Fruit fly (Drosophila melanogaster) whole organism, adult: ENCODE measurements around the gene CkIalpha.

Experiments used
- CG11617 ChIP-seq: fragments of 200-800 bp; sonication (Bioruptor generic); optimal IDR thresholded peaks from 2 replicates; lab custom pipeline; 2017; ENCODE audit warnings: mild to moderate bottlenecking, missing biosample characterization, missing genetic modification reagents, missing genetic modification characterization
- CG12768 ChIP-seq: fragments of 200-800 bp; sonication (Bioruptor generic); optimal IDR thresholded peaks from 2 replicates; lab custom pipeline; 2017; ENCODE audit warnings: missing biosample characterization, missing genetic modification characterization, mild to moderate bottlenecking, moderate library complexity, missing genetic modification reagents
- CG14711 ChIP-seq: fragments of 200-800 bp; sonication (Bioruptor generic); optimal IDR thresholded peaks from 2 replicates; lab custom pipeline; 2018; ENCODE audit warnings: missing biosample characterization, mild to moderate bottlenecking, missing genetic modification characterization, moderate library complexity
- CG1620 ChIP-seq: fragments of 200-800 bp; sonication (Bioruptor generic); optimal IDR thresholded peaks from 2 replicates; lab custom pipeline; 2016; ENCODE audit warnings: missing biosample characterization, missing genetic modification characterization
- CG33017 ChIP-seq: fragments of 200-800 bp; sonication (Bioruptor generic); optimal IDR thresholded peaks from 2 replicates; lab custom pipeline; 2018; ENCODE audit warnings: missing biosample characterization, mild to moderate bottlenecking, missing genetic modification characterization, moderate library complexity
- CG5204 ChIP-seq: fragments of 200-800 bp; sonication (Bioruptor generic); optimal IDR thresholded peaks from 2 replicates; lab custom pipeline; 2016; ENCODE audit warnings: missing biosample characterization, missing genetic modification characterization
- CG7045 ChIP-seq: fragments of 200-800 bp; sonication (Bioruptor generic); optimal IDR thresholded peaks from 2 replicates; lab custom pipeline; 2017; ENCODE audit warnings: missing biosample characterization, mild to moderate bottlenecking, missing genetic modification characterization
- CG7101 ChIP-seq: fragments of 200-800 bp; sonication (Bioruptor generic); optimal IDR thresholded peaks from 2 replicates; lab custom pipeline; 2018; ENCODE audit warnings: missing biosample characterization, mild to moderate bottlenecking, missing genetic modification characterization, moderate library complexity
- Clk ChIP-seq: fragments of 200-800 bp; sonication (Bioruptor generic); optimal IDR thresholded peaks from 2 replicates; lab custom pipeline; 2017; ENCODE audit warnings: missing biosample characterization, missing genetic modification characterization
- Crg-1 ChIP-seq: fragments of 200-800 bp; sonication (Bioruptor generic); optimal IDR thresholded peaks from 2 replicates; lab custom pipeline; 2016; ENCODE audit warnings: missing biosample characterization, missing genetic modification characterization
- Hr96 ChIP-seq: fragments of 200-800 bp; sonication (Bioruptor generic); optimal IDR thresholded peaks from 2 replicates; lab custom pipeline; 2016; ENCODE audit warnings: missing biosample characterization, missing genetic modification characterization
- Mnt ChIP-seq: fragments of 200-800 bp; sonication (Bioruptor generic); optimal IDR thresholded peaks from 2 replicates; lab custom pipeline; 2016; ENCODE audit warnings: missing biosample characterization, mild to moderate bottlenecking, missing genetic modification characterization
- bab1 ChIP-seq: fragments of 200-800 bp; sonication (Bioruptor generic); optimal IDR thresholded peaks from 3 replicates; lab custom pipeline; 2019; ENCODE audit warnings: missing biosample characterization, mild to moderate bottlenecking, missing genetic modification characterization, moderate library complexity
- cic ChIP-seq: fragments of 200-800 bp; sonication (Bioruptor generic); optimal IDR thresholded peaks from 2 replicates; lab custom pipeline; 2017; ENCODE audit warnings: missing biosample characterization, mild to moderate bottlenecking, missing genetic modification characterization, moderate library complexity
- cnc ChIP-seq, 2 experiments: fragments of >200 bp; optimal IDR thresholded peaks; 2 replicates each; lab custom pipeline; 2017
- kay ChIP-seq: fragments of 200-800 bp; sonication (Bioruptor generic); peaks from one replicate; lab custom pipeline; 2016; ENCODE audit warnings: missing biosample characterization, missing genetic modification characterization, borderline replicate concordance
- ovo ChIP-seq: fragments of 200-800 bp; sonication (Bioruptor generic); optimal IDR thresholded peaks from 2 replicates; lab custom pipeline; 2016; ENCODE audit warnings: missing biosample characterization, missing genetic modification characterization
- pad ChIP-seq: fragments of 200-800 bp; sonication (Bioruptor generic); optimal IDR thresholded peaks from 3 replicates; lab custom pipeline; 2017; ENCODE audit warnings: missing biosample characterization, missing genetic modification characterization, mild to moderate bottlenecking, moderate library complexity, missing genetic modification reagents
- tj ChIP-seq: fragments of 200-800 bp; sonication (Bioruptor generic); optimal IDR thresholded peaks from 3 replicates; lab custom pipeline; 2017; ENCODE audit warnings: missing biosample characterization, mild to moderate bottlenecking, missing genetic modification characterization, moderate library complexity
- toe ChIP-seq: fragments of 200-800 bp; sonication (Bioruptor generic); optimal IDR thresholded peaks from 2 replicates; lab custom pipeline; 2016; ENCODE audit warnings: missing biosample characterization, missing genetic modification characterization

The CkIalpha gene

dm6 chrX:12653574-12653973, at the start of gene CkIalpha:
CkIalpha (plus strand) TSS chrX:12653626.
- peak; percentile 82 for TF ChIP-seq Mnt (GFP tag; lab: Kevin White, UChicago)
- peak; percentile 61 for TF ChIP-seq toe (GFP tag; lab: Kevin White, UChicago)
- TF ChIP-seq ovo (GFP tag; lab: Kevin White, UChicago) = peak; percentile 64
- TF ChIP-seq CG7045 = no peak
- peak; percentile 80 for TF ChIP-seq CG7101 (tag; lab: Kevin White, UChicago)
- TF ChIP-seq CG14711 (tag; lab: Kevin White, UChicago) = peak; percentile 36
- no peak for TF ChIP-seq cnc (optimal IDR thresholded peaks at IDR 0.05; lab: Kevin White, UChicago)
- TF ChIP-seq CG12768 (GFP tag; lab: Kevin White, UChicago) = peak; percentile 31
- TF ChIP-seq CG33017 (tag; lab: Kevin White, UChicago) = no peak
- peak; percentile 84 for TF ChIP-seq Crg-1
- peak; percentile 35 for TF ChIP-seq cic (GFP tag; lab: Kevin White, UChicago)
- peak; percentile 12 for TF ChIP-seq Clk (GFP tag; lab: Kevin White, UChicago)
- TF ChIP-seq pad (GFP tag; lab: Kevin White, UChicago) = peak; percentile 54
- no peak for TF ChIP-seq CG11617 (GFP tag; lab: Kevin White, UChicago)
- TF ChIP-seq CG1620 (GFP tag; lab: Kevin White, UChicago) = peak; percentile 91
- peak; percentile 60 for TF ChIP-seq tj (GFP tag; lab: Kevin White, UChicago)
- TF ChIP-seq kay (GFP tag; lab: Kevin White, UChicago) = no peak
- no peak for TF ChIP-seq CG5204
- no peak for TF ChIP-seq Hr96
- peak; percentile 85 for TF ChIP-seq bab1 (GFP tag; lab: Kevin White, UChicago)

DNA sequence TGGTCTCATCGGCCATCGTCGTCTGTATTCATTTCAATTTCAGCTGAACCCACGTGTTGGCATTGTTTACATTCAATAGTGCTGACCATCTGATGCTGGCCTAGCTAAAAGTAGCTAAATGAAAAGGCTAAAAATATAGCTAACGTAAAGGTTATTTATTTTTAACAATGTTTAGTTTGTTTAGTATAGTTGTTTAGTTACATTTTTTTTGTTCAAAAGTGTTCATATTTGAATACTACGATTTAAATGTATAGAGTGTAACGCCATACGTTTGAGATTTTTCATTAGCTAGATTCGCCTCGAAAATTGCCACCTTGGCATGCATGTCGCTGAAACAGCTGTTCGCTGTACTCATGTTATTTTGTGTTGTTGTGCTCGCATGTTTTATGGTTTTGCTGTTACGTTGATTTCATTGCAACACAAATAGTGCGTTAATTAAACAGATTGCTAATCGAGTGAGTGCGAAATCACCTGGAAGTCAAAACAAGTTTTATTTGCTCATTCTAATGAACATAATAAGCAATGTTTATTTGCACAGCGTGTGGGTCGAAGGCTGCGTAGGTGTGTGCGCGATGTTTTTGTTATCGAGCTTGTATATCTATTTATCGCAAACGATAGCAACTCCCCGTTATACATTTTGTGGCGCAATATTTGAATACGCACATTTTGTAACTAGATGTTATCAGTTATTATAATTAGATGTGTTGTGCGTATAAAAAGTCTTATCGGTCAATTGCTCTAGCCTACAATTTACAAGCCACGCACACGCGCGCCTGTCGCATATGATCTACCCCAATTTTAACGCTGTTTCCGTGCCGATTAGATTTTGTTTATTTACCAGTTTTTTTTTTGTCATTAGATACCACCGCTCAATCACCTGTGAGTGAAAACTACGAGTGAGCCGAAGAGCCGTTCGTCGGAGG, 41.6 kb upstream of the CkIalpha start, which contains the start of the genes CG1463 and Fpgs1:
TSS of gene CG1463 (minus strand) at position 132 of the 923 bp plus-strand sequence.
TSS of gene Fpgs1 (plus strand) at position 332 of the 923 bp plus-strand sequence.
- peak; percentile 70 for TF ChIP-seq tj (GFP tag; lab: Kevin White, UChicago)
- peak; percentile 88 for TF ChIP-seq CG11617 (GFP tag; lab: Kevin White, UChicago)
- peak; percentile 47 for TF ChIP-seq pad (GFP tag; lab: Kevin White, UChicago)
- no peak for TF ChIP-seq kay (GFP tag; lab: Kevin White, UChicago)
- no peak for TF ChIP-seq cnc (optimal IDR thresholded peaks at IDR 0.05; lab: Kevin White, UChicago)
- no peak for TF ChIP-seq CG5204
- peak; percentile 72 for TF ChIP-seq CG7101 (tag; lab: Kevin White, UChicago)
- peak; percentile 59 for TF ChIP-seq CG14711 (tag; lab: Kevin White, UChicago)
- TF ChIP-seq Hr96 = no peak
- no peak for TF ChIP-seq Clk (GFP tag; lab: Kevin White, UChicago)
- TF ChIP-seq CG12768 (GFP tag; lab: Kevin White, UChicago) = no peak
- TF ChIP-seq Crg-1 = peak; percentile 6
- TF ChIP-seq cic (GFP tag; lab: Kevin White, UChicago) = no peak
- TF ChIP-seq Mnt (GFP tag; lab: Kevin White, UChicago) = peak; percentile 98
- TF ChIP-seq CG1620 (GFP tag; lab: Kevin White, UChicago) = peak; percentile 28
- peak; percentile 59 for TF ChIP-seq ovo (GFP tag; lab: Kevin White, UChicago)
- peak; percentile 72 for TF ChIP-seq bab1 (GFP tag; lab: Kevin White, UChicago)

DNA sequence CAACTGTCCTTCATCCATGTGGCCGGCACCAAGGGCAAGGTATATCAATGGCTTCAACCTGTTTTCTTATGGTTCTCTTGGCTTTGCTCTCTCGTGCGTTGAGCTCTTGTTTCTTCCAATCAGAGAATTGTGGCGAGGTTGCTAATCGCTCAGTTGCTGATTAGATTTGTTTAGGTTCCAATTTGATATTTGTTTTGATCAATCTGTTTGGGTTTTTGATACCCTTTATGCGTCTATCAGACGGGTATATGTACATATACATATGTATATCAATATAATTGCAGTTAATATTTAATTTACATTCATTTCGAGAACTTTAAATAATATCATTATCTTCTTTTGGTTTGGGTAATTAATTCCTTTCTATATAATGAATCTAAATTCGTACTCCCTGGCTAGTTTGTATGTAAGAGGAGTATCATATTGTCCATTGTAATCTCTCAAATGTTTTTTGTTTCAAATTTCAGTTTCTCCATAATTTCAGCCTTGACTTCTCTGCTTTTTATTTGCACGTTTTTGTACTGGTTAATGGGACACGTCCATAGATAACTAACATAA, 40.1 kb upstream of the CkIalpha start:
- TF ChIP-seq CG11617 (GFP tag; lab: Kevin White, UChicago) (no peak), CG5204 (no peak), toe (GFP tag; lab: Kevin White, UChicago) (no peak)

- TF ChIP-seq bab1 (GFP tag; lab: Kevin White, UChicago) = no peak
- TF ChIP-seq toe (GFP tag; lab: Kevin White, UChicago) = no peak
- TF ChIP-seq Clk (GFP tag; lab: Kevin White, UChicago) = no peak
- TF ChIP-seq CG12768 (GFP tag; lab: Kevin White, UChicago) = no peak
- TF ChIP-seq Mnt (GFP tag; lab: Kevin White, UChicago) = no peak
- no peak for TF ChIP-seq pad (GFP tag; lab: Kevin White, UChicago)
- TF ChIP-seq Crg-1 = no peak
- TF ChIP-seq tj (GFP tag; lab: Kevin White, UChicago) = no peak
- TF ChIP-seq ovo (GFP tag; lab: Kevin White, UChicago) = no peak
- TF ChIP-seq kay (GFP tag; lab: Kevin White, UChicago) = no peak
- TF ChIP-seq Hr96 = no peak
- no peak for TF ChIP-seq CG5204
- TF ChIP-seq cnc (optimal IDR thresholded peaks at IDR 0.05; lab: Kevin White, UChicago) = no peak
- TF ChIP-seq cic (GFP tag; lab: Kevin White, UChicago) = no peak
- TF ChIP-seq CG7101 (tag; lab: Kevin White, UChicago) = no peak
- no peak for TF ChIP-seq CG14711 (tag; lab: Kevin White, UChicago)
- TF ChIP-seq CG11617 (GFP tag; lab: Kevin White, UChicago) = no peak
- TF ChIP-seq CG33017 (tag; lab: Kevin White, UChicago) = no peak
- TF ChIP-seq CG1620 (GFP tag; lab: Kevin White, UChicago) = no peak
These were observed 37.6 kb upstream of the CkIalpha start, which contains the start of gene CG11085 for dm6 chrX:12615752-12616366. CG11085 (plus strand) TSS chrX:12616316.

DNA sequence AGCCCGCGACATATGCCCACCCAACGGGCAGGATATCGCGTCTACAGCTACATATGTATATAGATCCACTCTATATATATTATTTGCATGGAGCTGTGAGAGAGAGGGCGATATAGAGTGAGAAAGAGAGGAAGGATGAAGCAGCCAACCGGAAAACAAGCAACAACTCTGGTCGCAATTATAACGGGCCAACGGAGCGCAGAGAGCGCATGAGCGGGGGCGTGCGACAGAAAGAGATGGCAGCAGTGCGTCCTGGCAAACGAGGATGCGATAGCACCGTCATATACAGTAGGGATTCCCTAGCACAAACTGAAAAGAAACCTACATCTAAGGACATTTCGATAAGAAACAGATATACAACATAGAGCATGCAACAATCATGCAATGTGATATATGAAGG, 31.8 kb upstream of the CkIalpha start:
- TF ChIP-seq cic (GFP tag; lab: Kevin White, UChicago) (no peak), CG33017 (tag; lab: Kevin White, UChicago) (no peak), toe (GFP tag; lab: Kevin White, UChicago) (no peak), Mnt (GFP tag; lab: Kevin White, UChicago) (no peak), CG14711 (tag; lab: Kevin White, UChicago) (no peak), Crg-1 (no peak)
